Worm (Caenorhabditis elegans): ENCODE data around the gene zipt-16.

Gene zipt-16

ce11 chrV:11462963-11463453 is at the start of gene zipt-16:
zipt-16 (plus strand) TSS chrV:11463013.
- TF ChIP-seq dao-5 (tag; optimal IDR thresholded peaks at IDR 0.05) (no peak), him-1 (tag; optimal IDR thresholded peaks at IDR 0.05) (no peak)

- TF ChIP-seq W03F9.2 (tag; optimal IDR thresholded peaks at IDR 0.05): no peak
- TF ChIP-seq him-1 (tag; optimal IDR thresholded peaks at IDR 0.05): no peak
- TF ChIP-seq dao-5 (tag; optimal IDR thresholded peaks at IDR 0.05): no peak
Observed at ce11 chrV:11415059-11415458, 47.8 kb upstream of the zipt-16 start, which contains the start of gene deg-3. deg-3 (minus strand) TSS chrV:11415159.

DNA sequence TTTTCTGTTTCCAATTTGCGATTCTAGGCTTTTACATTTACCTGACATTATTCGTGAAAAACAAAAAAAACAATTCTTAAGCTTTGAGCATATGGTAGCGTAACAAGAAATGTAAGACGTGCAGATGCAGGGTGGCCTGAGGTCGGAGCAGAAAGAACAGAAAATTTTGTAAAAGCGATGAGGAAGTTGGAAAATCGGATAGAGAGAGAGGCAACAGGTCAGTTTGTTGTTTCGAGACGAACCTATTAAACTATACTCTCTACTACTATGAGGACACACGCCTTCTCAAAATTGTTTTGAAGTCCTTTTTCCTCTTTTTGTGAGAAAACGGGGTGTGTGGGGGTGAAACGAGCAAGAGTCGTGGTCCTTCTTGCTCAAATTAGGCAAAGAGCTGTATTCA is 41.2 kb upstream of the zipt-16 start, which contains the start of gene des-2:
des-2 (minus strand) TSS at position 101 of the 400 bp plus-strand sequence.
- TF ChIP-seq him-1 (tag; optimal IDR thresholded peaks at IDR 0.05) (no peak), dao-5 (tag; optimal IDR thresholded peaks at IDR 0.05) (no peak), W03F9.2 (tag; optimal IDR thresholded peaks at IDR 0.05) (no peak)

DNA sequence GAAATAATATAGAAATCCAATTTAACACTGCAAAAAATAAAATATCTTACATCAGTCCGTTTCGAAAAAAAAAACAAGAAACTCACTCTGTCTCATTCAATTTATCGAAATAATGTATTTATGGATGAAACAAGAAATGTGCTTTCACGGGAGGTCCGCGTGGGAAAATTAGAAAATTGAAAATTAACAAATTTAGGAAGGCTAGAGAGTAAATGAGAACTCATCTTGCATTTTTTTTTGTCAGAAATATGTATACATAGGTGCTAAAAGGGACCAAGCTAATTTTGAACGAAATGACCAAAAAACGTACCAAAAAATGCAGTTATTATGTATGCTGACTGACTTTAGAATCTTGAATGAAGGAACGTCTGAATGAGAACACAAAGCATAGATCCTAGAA is 38.2 kb upstream of the zipt-16 start, which contains the start of gene T26H10.2:
T26H10.2 (minus strand) TSS at position 101 of the 400 bp plus-strand sequence.
- no peak for TF ChIP-seq him-1 (tag; optimal IDR thresholded peaks at IDR 0.05)
- TF ChIP-seq W03F9.2 (tag; optimal IDR thresholded peaks at IDR 0.05): no peak
- no peak for TF ChIP-seq dao-5 (tag; optimal IDR thresholded peaks at IDR 0.05)

ce11 chrV:11428728-11429127 is 34.1 kb upstream of the zipt-16 start:
- TF ChIP-seq W03F9.2 (tag; optimal IDR thresholded peaks at IDR 0.05) (no peak), him-1 (tag; optimal IDR thresholded peaks at IDR 0.05) (no peak), dao-5 (tag; optimal IDR thresholded peaks at IDR 0.05) (no peak)

DNA sequence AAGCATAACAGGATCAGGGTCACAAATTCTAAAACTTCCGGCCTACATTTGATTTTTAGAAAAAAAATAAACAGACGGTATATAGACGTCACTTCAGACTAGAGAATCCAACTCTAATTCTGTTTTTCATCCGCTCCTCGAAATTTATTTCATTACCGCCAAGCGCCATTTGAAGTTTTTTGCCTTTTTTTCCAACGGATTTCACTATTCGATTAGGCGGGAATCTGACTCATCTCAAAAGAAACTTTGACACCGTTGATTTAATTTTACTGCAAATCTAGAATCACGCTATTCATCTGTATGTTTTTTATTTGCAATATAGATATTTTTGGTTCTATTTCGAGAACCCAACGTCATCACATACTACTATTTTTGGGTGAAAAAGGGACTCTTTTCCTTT is 32.0 kb upstream of the zipt-16 start:
- no peak for TF ChIP-seq him-1 (tag; optimal IDR thresholded peaks at IDR 0.05)
- TF ChIP-seq W03F9.2 (tag; optimal IDR thresholded peaks at IDR 0.05): no peak
- TF ChIP-seq dao-5 (tag; optimal IDR thresholded peaks at IDR 0.05): no peak

DNA sequence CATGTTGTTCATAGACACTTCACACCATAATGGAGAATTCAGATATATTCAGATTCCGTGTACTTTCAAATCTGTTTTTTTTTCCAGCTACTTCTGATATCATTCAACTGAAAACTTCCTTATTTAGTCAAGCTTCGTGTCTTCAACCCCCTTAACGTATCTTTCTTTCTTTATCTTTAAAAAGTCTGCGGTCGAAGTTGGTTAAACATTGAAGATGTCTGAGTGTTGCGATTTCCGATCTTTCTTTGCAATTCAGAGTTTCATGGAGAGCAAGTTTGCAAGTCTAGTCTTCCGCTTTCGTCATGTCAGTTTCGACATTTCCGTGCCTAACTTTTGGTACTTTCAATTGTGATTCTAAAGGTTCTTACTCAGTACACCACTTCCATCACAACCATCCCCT is 27.6 kb upstream of the zipt-16 start:
- TF ChIP-seq dao-5 (tag; optimal IDR thresholded peaks at IDR 0.05): no peak
- no peak for TF ChIP-seq him-1 (tag; optimal IDR thresholded peaks at IDR 0.05)
- no peak for TF ChIP-seq W03F9.2 (tag; optimal IDR thresholded peaks at IDR 0.05)

- TF ChIP-seq W03F9.2 (tag; optimal IDR thresholded peaks at IDR 0.05) (no peak), dao-5 (tag; optimal IDR thresholded peaks at IDR 0.05) (no peak), him-1 (tag; optimal IDR thresholded peaks at IDR 0.05) (no peak)
Observed at ce11 chrV:11436407-11436806, 26.4 kb upstream of the zipt-16 start.

- TF ChIP-seq him-1 (tag; optimal IDR thresholded peaks at IDR 0.05): no peak
- TF ChIP-seq W03F9.2 (tag; optimal IDR thresholded peaks at IDR 0.05): no peak
- no peak for TF ChIP-seq dao-5 (tag; optimal IDR thresholded peaks at IDR 0.05)
Observed at ce11 chrV:11438464-11438863, 24.3 kb upstream of the zipt-16 start, which contains the start of gene dmsr-1. dmsr-1 (plus strand) TSS chrV:11438764.

DNA sequence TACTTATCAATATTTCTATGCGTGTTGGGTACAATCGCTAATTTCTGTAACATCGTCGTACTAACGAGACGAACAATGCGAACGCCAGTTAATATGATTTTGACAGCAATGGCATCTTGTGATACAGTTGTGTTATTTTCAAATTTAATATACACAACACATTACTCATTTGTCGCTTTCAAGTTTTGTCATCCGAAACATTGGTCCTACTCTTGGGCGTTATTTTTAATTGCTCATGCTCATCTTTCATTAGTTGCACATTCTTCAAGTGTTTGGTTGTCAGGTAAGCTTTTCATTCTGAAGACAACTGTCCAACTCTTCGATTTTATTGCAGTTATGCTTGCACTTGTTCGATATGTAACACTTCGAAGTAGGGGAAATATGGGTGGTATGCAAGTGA is 23.6 kb upstream of the zipt-16 start:
- TF ChIP-seq him-1 (tag; optimal IDR thresholded peaks at IDR 0.05) (no peak), W03F9.2 (tag; optimal IDR thresholded peaks at IDR 0.05) (no peak), dao-5 (tag; optimal IDR thresholded peaks at IDR 0.05) (no peak)

DNA sequence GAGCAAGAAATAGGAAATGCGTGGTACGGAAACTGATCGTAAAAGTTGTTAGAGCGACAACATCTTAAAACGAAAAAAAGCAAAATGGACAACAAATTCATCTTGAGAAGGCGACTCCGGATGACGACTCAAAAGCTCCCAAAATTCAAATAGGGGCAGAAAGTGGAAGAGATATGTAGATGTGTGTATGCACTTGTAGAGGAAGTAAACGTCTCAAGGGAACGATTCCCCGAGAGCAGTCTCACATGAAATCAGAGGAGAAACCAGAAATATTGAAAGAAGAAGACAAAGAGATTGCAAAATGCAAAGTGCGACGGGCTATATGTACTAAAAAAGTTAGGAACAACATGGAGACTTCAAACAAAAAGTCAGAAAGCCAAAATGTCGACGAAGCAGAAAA is 19.3 kb upstream of the zipt-16 start, which contains the start of gene F57B7.2:
F57B7.2 (minus strand) TSS at position 101 of the 400 bp plus-strand sequence.
- TF ChIP-seq dao-5 (tag; optimal IDR thresholded peaks at IDR 0.05) (no peak), him-1 (tag; optimal IDR thresholded peaks at IDR 0.05) (no peak), W03F9.2 (tag; optimal IDR thresholded peaks at IDR 0.05) (no peak)

ce11 chrV:11445375-11445774 is 17.4 kb upstream of the zipt-16 start:
- TF ChIP-seq dao-5 (tag; optimal IDR thresholded peaks at IDR 0.05) (no peak), him-1 (tag; optimal IDR thresholded peaks at IDR 0.05) (peak; percentile 35), W03F9.2 (tag; optimal IDR thresholded peaks at IDR 0.05) (no peak)

ce11 chrV:11446297-11446696 is 16.5 kb upstream of the zipt-16 start, which contains the start of gene mig-17:
mig-17 (plus strand) TSS chrV:11446685.
- TF ChIP-seq him-1 (tag; optimal IDR thresholded peaks at IDR 0.05): no peak
- TF ChIP-seq dao-5 (tag; optimal IDR thresholded peaks at IDR 0.05): no peak
- no peak for TF ChIP-seq W03F9.2 (tag; optimal IDR thresholded peaks at IDR 0.05)

- no peak for TF ChIP-seq him-1 (tag; optimal IDR thresholded peaks at IDR 0.05)
- TF ChIP-seq dao-5 (tag; optimal IDR thresholded peaks at IDR 0.05): no peak
- TF ChIP-seq W03F9.2 (tag; optimal IDR thresholded peaks at IDR 0.05): no peak
Observed at ce11 chrV:11449404-11449803, 13.4 kb upstream of the zipt-16 start.

ce11 chrV:11450257-11450656 is 12.6 kb upstream of the zipt-16 start, which contains the start of gene col-156:
col-156 (minus strand) TSS chrV:11450357.
- TF ChIP-seq him-1 (tag; optimal IDR thresholded peaks at IDR 0.05): no peak
- TF ChIP-seq dao-5 (tag; optimal IDR thresholded peaks at IDR 0.05): no peak
- no peak for TF ChIP-seq W03F9.2 (tag; optimal IDR thresholded peaks at IDR 0.05)

All from whole organism, L4/young adult.